Worm (Caenorhabditis elegans) whole organism, L2 larva: Measurements from ENCODE around the gene cyn-1.

Source experiments
- C34F6.9 ChIP-seq: fragments of 150-350 bp; optimal IDR thresholded peaks from 2 replicates; lab custom pipeline; 2014; ENCODE audit warnings: missing biosample characterization, missing genetic modification characterization
- F13H6.1 ChIP-seq: sonication (generic microtip); optimal IDR thresholded peaks from 2 replicates; lab custom pipeline; 2016; ENCODE audit warnings: missing genetic modification characterization, missing compliant biosample characterization
- Y55F3AM.14 ChIP-seq: fragments of 200-800 bp; sonication (Bioruptor generic); optimal IDR thresholded peaks from 2 replicates; lab custom pipeline; 2018; ENCODE audit warnings: mild to moderate bottlenecking, missing genetic modification characterization, missing compliant biosample characterization
- ZK546.5 ChIP-seq: sonication (generic microtip); optimal IDR thresholded peaks from 2 replicates; lab custom pipeline; 2017; ENCODE audit warnings: missing biosample characterization, missing genetic modification characterization
- ama-1 ChIP-seq: fragments of 150-350 bp; optimal IDR thresholded peaks from 2 replicates; lab custom pipeline; 2018; ENCODE audit warnings: inconsistent platforms
- crh-2 ChIP-seq: sonication (generic microtip); optimal IDR thresholded peaks from 2 replicates; lab custom pipeline; 2017; ENCODE audit warnings: missing biosample characterization, missing genetic modification characterization
- egl-27 ChIP-seq: sonication (generic microtip); optimal IDR thresholded peaks from 3 replicates; lab custom pipeline; 2017; ENCODE audit warnings: missing biosample characterization, missing genetic modification reagents, missing genetic modification characterization
- elt-1 ChIP-seq: fragments of 150-350 bp; optimal IDR thresholded peaks from 2 replicates; lab custom pipeline; 2014; ENCODE audit warnings: missing biosample characterization, missing genetic modification characterization
- fos-1 ChIP-seq: fragments of 150-350 bp; optimal IDR thresholded peaks from 2 replicates; lab custom pipeline; 2014; ENCODE audit warnings: missing biosample characterization, missing genetic modification characterization
- gmeb-1 ChIP-seq: fragments of 150-350 bp; optimal IDR thresholded peaks from 2 replicates; lab custom pipeline; 2014; ENCODE audit warnings: missing biosample characterization, missing genetic modification characterization
- lin-13 ChIP-seq: fragments of 150-350 bp; optimal IDR thresholded peaks from 2 replicates; lab custom pipeline; 2014; ENCODE audit warnings: missing biosample characterization, missing genetic modification reagents, missing genetic modification characterization
- lin-39 ChIP-seq: fragments of 150-350 bp; optimal IDR thresholded peaks from 2 replicates; lab custom pipeline; 2014; ENCODE audit warnings: missing biosample characterization, missing genetic modification reagents, missing genetic modification characterization
- lsy-2 ChIP-seq, 2 experiments: fragments of 150-350 bp in 1 of 2; sonication (generic microtip) in 1 of 2; optimal IDR thresholded peaks; 2 replicates each; lab custom pipeline; 2014 to 2017; ENCODE audit warnings: missing biosample characterization in 2 of 2, missing genetic modification characterization in 2 of 2
- mab-5 ChIP-seq: fragments of 150-350 bp; optimal IDR thresholded peaks from 2 replicates; lab custom pipeline; 2014; ENCODE audit warnings: missing biosample characterization, missing genetic modification characterization
- mbf-1 ChIP-seq: sonication (generic microtip); optimal IDR thresholded peaks from 2 replicates; lab custom pipeline; 2017; ENCODE audit warnings: missing biosample characterization, missing genetic modification characterization
- mdl-1 ChIP-seq, 2 experiments: fragments of 150-350 bp in 1 of 2; sonication (generic microtip) in 1 of 2; optimal IDR thresholded peaks; 2 replicates each; lab custom pipeline; 2017; ENCODE audit warnings: missing biosample characterization in 2 of 2, missing genetic modification characterization in 2 of 2
- nhr-129 ChIP-seq: fragments of 150-350 bp; optimal IDR thresholded peaks from 2 replicates; lab custom pipeline; 2014; ENCODE audit warnings: missing biosample characterization, missing genetic modification characterization
- nhr-21 ChIP-seq: fragments of 150-350 bp; optimal IDR thresholded peaks from 2 replicates; lab custom pipeline; 2014; ENCODE audit warnings: missing biosample characterization, missing genetic modification characterization
- nhr-237 ChIP-seq: fragments of 150-350 bp; optimal IDR thresholded peaks from 2 replicates; lab custom pipeline; 2014; ENCODE audit warnings: missing biosample characterization, missing genetic modification characterization
- nhr-25 ChIP-seq: fragments of 150-350 bp; sonication (generic microtip); optimal IDR thresholded peaks from 3 replicates; lab custom pipeline; 2014; ENCODE audit warnings: missing biosample characterization, missing genetic modification characterization
- nhr-77 ChIP-seq: fragments of 150-350 bp; optimal IDR thresholded peaks from 2 replicates; lab custom pipeline; 2014; ENCODE audit warnings: missing biosample characterization, missing genetic modification characterization
- peb-1 ChIP-seq: fragments of 150-350 bp; optimal IDR thresholded peaks from 2 replicates; lab custom pipeline; 2014; ENCODE audit warnings: missing biosample characterization, missing genetic modification characterization
- sem-4 ChIP-seq: fragments of 150-350 bp; optimal IDR thresholded peaks from 2 replicates; lab custom pipeline; 2014; ENCODE audit warnings: missing biosample characterization, missing genetic modification reagents, missing genetic modification characterization
- skn-1 ChIP-seq: sonication (generic microtip); optimal IDR thresholded peaks from 2 replicates; lab custom pipeline; 2017; ENCODE audit warnings: missing biosample characterization, missing genetic modification characterization
- sma-9 ChIP-seq, 2 experiments: fragments of 150-350 bp in 1 of 2; sonication (generic microtip) in 1 of 2; optimal IDR thresholded peaks; 2 replicates each; lab custom pipeline; 2014 to 2016; ENCODE audit warnings: missing genetic modification characterization in 2 of 2, mild to moderate bottlenecking in 1 of 2, missing biosample characterization in 1 of 2, missing compliant biosample characterization in 1 of 2, missing genetic modification reagents in 1 of 2, moderate library complexity in 1 of 2
- snpc-4 ChIP-seq: fragments of 150-350 bp; optimal IDR thresholded peaks from 2 replicates; lab custom pipeline; 2014; ENCODE audit warnings: missing biosample characterization, missing genetic modification characterization
- unc-55 ChIP-seq: fragments of 150-350 bp; sonication (generic microtip); optimal IDR thresholded peaks from 3 replicates; lab custom pipeline; 2014; ENCODE audit warnings: missing biosample characterization, missing genetic modification reagents, missing genetic modification characterization
- zag-1 ChIP-seq: fragments of 150-350 bp; optimal IDR thresholded peaks from 2 replicates; lab custom pipeline; 2014; ENCODE audit warnings: missing biosample characterization, missing genetic modification characterization

Gene cyn-1

DNA sequence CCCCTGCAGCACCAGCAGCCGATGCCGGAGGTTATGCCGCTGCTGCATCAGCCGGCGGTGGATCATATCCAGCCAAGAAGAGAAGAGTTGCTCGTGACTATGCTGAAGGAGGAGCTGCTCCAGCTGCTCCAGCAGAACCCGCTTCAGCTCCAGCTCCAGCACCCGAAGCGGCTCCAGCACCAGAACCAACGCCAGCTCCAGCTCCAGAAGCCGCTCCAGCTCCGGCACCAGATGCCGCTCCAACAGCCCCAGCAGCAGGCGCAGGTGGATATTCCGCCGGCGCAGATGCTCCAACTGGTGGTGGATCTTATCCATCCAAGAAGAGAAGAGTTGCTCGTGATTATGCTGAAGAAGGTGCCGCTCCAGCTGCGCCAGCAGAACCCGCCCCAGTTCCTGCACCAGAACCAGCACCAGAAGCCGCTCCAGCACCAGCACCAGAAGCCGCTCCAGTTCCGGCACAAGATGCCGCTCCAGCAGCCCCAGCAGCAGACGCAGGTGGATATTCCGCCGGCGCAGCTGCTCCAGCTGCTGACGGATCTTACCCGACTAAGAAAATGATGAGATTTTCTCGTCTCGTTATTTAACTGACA, 35.1 kb upstream of the cyn-1 start:
- TF ChIP-seq Y55F3AM.14 (GFP tag; lab: Kevin White, UChicago) (peak; percentile 11), mbf-1 (no peak), F13H6.1 (no peak)
- TF ChIP-seq, all 48 proteins: peak for 1

ce11 chrV:14322743-14323142, 33.1 kb upstream of the cyn-1 start, which contains the start of gene F47B8.3:
TSS of gene F47B8.3 (minus strand) at chrV:14323003.
- TF ChIP-seq C34F6.9 (tag; lab: Kevin White, UChicago): peak; percentile 83
- TF ChIP-seq lsy-2 (tag; optimal IDR thresholded peaks at IDR 0.05; lab: Kevin White, UChicago): peak in 1 of 2 experiments; percentile 62
- peak; percentile 59 for TF ChIP-seq ama-1 (lab: Kevin White, UChicago)
- peak; percentile 27 for TF ChIP-seq sma-9 (GFP tag; optimal IDR thresholded peaks at IDR 0.05; lab: Kevin White, UChicago)
- TF ChIP-seq sma-9 (tag; optimal IDR thresholded peaks at IDR 0.05; lab: Kevin White, UChicago): no peak
- no peak for TF ChIP-seq nhr-21 (tag; lab: Kevin White, UChicago)
- peak; percentile 62 for TF ChIP-seq unc-55
- TF ChIP-seq F13H6.1: peak; percentile 15
- no peak for TF ChIP-seq nhr-237 (tag; lab: Kevin White, UChicago)
- TF ChIP-seq nhr-25: peak; percentile 1
- peak; percentile 1 for TF ChIP-seq fos-1 (tag; lab: Kevin White, UChicago)
- TF ChIP-seq snpc-4 (tag; lab: Kevin White, UChicago): peak; percentile 46
- TF ChIP-seq lin-13 (GFP tag; lab: Kevin White, UChicago): peak; percentile 25
- TF ChIP-seq gmeb-1 (tag; lab: Kevin White, UChicago): peak; percentile 23
- no peak for TF ChIP-seq mdl-1 (tag; optimal IDR thresholded peaks at IDR 0.05; lab: Kevin White, UChicago)
- TF ChIP-seq crh-2 (tag; lab: Kevin White, UChicago): peak; percentile 56
- TF ChIP-seq Y55F3AM.14 (GFP tag; lab: Kevin White, UChicago): no peak
- no peak for TF ChIP-seq nhr-77
- TF ChIP-seq sem-4 (tag; lab: Kevin White, UChicago): peak; percentile 25
- peak; percentile 65 for TF ChIP-seq nhr-129 (tag; lab: Kevin White, UChicago)

- TF ChIP-seq mab-5 (tag; lab: Kevin White, UChicago) (no peak), fos-1 (tag; lab: Kevin White, UChicago) (peak; percentile 26), Y55F3AM.14 (GFP tag; lab: Kevin White, UChicago) (no peak)
These were observed 31.1 kb upstream of the cyn-1 start, which contains the start of the genes F47B8.4 and F47B8.18 for ce11 chrV:14324502-14325467. TSS of gene F47B8.4 (minus strand) at chrV:14324673. TSS of gene F47B8.18 (minus strand) at chrV:14325464.

ce11 chrV:14327776-14328175, 28.1 kb upstream of the cyn-1 start, which contains the start of gene F47B8.5:
TSS of gene F47B8.5 (minus strand) at chrV:14327876.
- TF ChIP-seq mdl-1 (tag; optimal IDR thresholded peaks at IDR 0.05; lab: Kevin White, UChicago) (no peak), peb-1 (tag; lab: Kevin White, UChicago) (no peak), elt-1 (tag; lab: Kevin White, UChicago) (no peak), F13H6.1 (no peak), ZK546.5 (no peak), lsy-2 (tag; optimal IDR thresholded peaks at IDR 0.05; lab: Kevin White, UChicago) (no peak)

DNA sequence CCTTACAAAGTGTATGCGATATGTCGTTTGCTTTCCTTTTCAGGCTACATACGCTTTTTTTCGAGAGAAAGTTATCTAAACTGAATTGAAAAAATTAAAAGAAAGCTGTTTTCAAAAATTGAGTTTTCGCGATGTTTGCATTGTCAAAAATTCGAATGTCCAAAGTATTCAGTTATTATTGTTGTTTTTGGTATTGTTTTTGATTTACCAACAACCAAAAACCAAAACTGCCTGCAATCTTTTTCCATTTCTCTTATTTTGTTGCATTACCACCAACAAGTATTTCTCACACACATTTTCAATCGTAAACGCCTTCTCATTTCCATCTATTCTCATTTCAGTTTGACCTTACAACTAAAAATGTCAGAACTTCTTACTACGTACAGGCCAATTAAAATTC, 27.1 kb upstream of the cyn-1 start, which contains the start of gene pepm-1:
pepm-1 (plus strand) TSS at position 301 of the 400 bp plus-strand sequence.
- TF ChIP-seq egl-27 (tag; lab: Kevin White, UChicago) (no peak), zag-1 (tag; lab: Kevin White, UChicago) (no peak), nhr-237 (tag; lab: Kevin White, UChicago) (no peak), mdl-1 (tag; optimal IDR thresholded peaks at IDR 0.05; lab: Kevin White, UChicago) (no peak), lin-39 (no peak), unc-55 (no peak), skn-1 (tag; lab: Kevin White, UChicago) (no peak), peb-1 (tag; lab: Kevin White, UChicago) (no peak), nhr-21 (tag; lab: Kevin White, UChicago) (no peak)
